Worm (Caenorhabditis elegans) whole organism, early embryonic: ENCODE data around the gene hpo-31.

ENCODE experiments used
- F13C5.2 ChIP-seq: sonication (generic microtip); optimal IDR thresholded peaks from 2 replicates; lab custom pipeline; 2017; ENCODE audit warnings: mild to moderate bottlenecking, missing genetic modification characterization, inconsistent platforms, missing compliant biosample characterization
- ama-1 ChIP-seq: fragments of 150-350 bp; optimal IDR thresholded peaks from 2 replicates; lab custom pipeline; 2014
- ets-7 ChIP-seq: sonication (generic microtip); optimal IDR thresholded peaks from 2 replicates; lab custom pipeline; 2016; ENCODE audit warnings: missing genotype, missing genetic modification characterization, missing compliant biosample characterization
- pes-1 ChIP-seq: fragments of 200-800 bp; sonication (Bioruptor generic); IDR thresholded peaks from 2 replicates; pipeline ENCODE4 v1.3.6; 2022; ENCODE audit warnings: missing genetic modification reagents, missing genetic modification characterization, missing compliant biosample characterization
- sea-1 ChIP-seq: fragments of 200-800 bp; sonication (Bioruptor generic); conservative IDR thresholded peaks from 2 replicates; pipeline ENCODE4 v1.3.6; 2022; ENCODE audit warnings: missing genetic modification characterization, missing compliant biosample characterization
- tbx-11 ChIP-seq: fragments of 200-800 bp; sonication (Bioruptor generic); IDR thresholded peaks from 2 replicates; pipeline ENCODE4 v1.3.6; 2022; ENCODE audit warnings: missing genetic modification characterization, missing compliant biosample characterization
- tra-4 ChIP-seq: sonication (generic microtip); optimal IDR thresholded peaks from 2 replicates; lab custom pipeline; 2017; ENCODE audit warnings: missing genetic modification characterization, missing compliant biosample characterization

ce11 chrV:13863700-13864099 is 40.8 kb downstream of the hpo-31 start:
- TF ChIP-seq ama-1 (lab: Kevin White, UChicago) (no peak), tbx-11 (GFP tag; lab: Robert Waterston, UW) (no peak), sea-1 (GFP tag; lab: Robert Waterston, UW) (no peak), ets-7 (tag; lab: Kevin White, UChicago) (no peak), tra-4 (tag; lab: Kevin White, UChicago) (no peak), pes-1 (GFP tag; lab: Robert Waterston, UW) (no peak), F13C5.2 (no peak)
